Worm (Caenorhabditis elegans): ENCODE data around the gene C17G10.6.

DNA sequence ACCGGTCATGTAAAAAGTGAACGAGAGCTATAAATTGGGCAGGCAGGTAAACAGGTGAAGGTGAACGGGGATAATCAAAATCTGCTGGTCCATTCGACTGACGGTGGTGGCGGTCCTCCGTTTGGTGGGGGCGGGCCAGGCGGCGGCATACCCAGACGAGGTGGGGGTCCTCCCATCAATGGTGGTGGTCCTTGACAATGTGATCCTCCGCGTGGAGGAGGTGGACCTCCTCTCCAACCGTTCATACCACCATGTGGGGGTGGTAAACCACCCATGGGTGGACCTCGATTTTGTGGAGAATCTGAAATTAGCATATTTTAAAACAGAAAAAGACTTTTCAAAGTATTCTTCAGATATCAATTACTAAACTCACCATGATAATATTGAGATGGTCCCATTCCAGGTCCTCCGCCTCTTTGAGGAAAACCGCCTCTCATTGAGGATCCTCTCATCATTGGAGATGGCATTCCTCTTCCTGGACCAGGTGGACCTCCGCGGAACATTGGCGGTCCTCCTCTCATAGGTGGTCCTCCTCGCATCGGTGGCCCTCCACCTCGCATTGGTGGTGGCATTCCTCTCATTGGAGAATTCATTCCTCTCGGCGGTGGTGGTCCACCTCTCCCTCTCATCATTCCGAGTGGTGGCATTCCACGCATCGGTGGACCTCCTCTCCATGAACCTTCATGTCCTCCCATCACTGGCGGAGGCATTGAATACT, 37.4 kb upstream of the C17G10.6 start:
- no peak for TF ChIP-seq tbx-2 (tag; optimal IDR thresholded peaks at IDR 0.05)
- no peak for TF ChIP-seq alr-1 (tag; optimal IDR thresholded peaks at IDR 0.05; ENCODE audit: borderline replicate concordance)
- TF ChIP-seq dpl-1 (GFP tag; optimal IDR thresholded peaks at IDR 0.05), result no peak
- no peak for TF ChIP-seq lin-35 (GFP tag; optimal IDR thresholded peaks at IDR 0.05)
- TF ChIP-seq hlh-17 (GFP tag; optimal IDR thresholded peaks at IDR 0.05; ENCODE audit: borderline replicate concordance), result no peak
- no peak for TF ChIP-seq nhr-84 (tag; optimal IDR thresholded peaks at IDR 0.05)
- no peak for TF ChIP-seq unc-62 (GFP tag; optimal IDR thresholded peaks at IDR 0.05)
- TF ChIP-seq ama-1 (optimal IDR thresholded peaks at IDR 0.05), result no peak
- no peak for TF ChIP-seq snpc-4 (tag; optimal IDR thresholded peaks at IDR 0.05)
- TF ChIP-seq fkh-10 (GFP tag; optimal IDR thresholded peaks at IDR 0.05), result no peak
- no peak for TF ChIP-seq ztf-11 (tag; optimal IDR thresholded peaks at IDR 0.05)
- TF ChIP-seq unc-130 (tag; optimal IDR thresholded peaks at IDR 0.05), result no peak
- TF ChIP-seq C34B4.2 (tag; optimal IDR thresholded peaks at IDR 0.05), result no peak
- TF ChIP-seq lsy-2 (tag; optimal IDR thresholded peaks at IDR 0.05), result no peak
